Fruit fly (Drosophila melanogaster) whole organism, prepupa: ENCODE results near the gene CG44198.

ENCODE experiments used
- Blimp-1 ChIP-seq: fragments of 200-800 bp; sonication (Bioruptor generic); optimal IDR thresholded peaks from 3 replicates; lab custom pipeline; 2017; ENCODE audit warnings: missing biosample characterization, missing genetic modification characterization, mild to moderate bottlenecking, moderate library complexity, missing genetic modification reagents
- CG10631 ChIP-seq: fragments of 200-800 bp; sonication (Bioruptor generic); optimal IDR thresholded peaks from 2 replicates; lab custom pipeline; 2016; ENCODE audit warnings: missing biosample characterization, missing genetic modification characterization
- CG10669 ChIP-seq: fragments of 200-800 bp; sonication (Bioruptor generic); optimal IDR thresholded peaks from 3 replicates; lab custom pipeline; 2018; ENCODE audit warnings: missing biosample characterization, mild to moderate bottlenecking, missing genetic modification characterization, moderate library complexity
- CG11762 ChIP-seq: fragments of 200-800 bp; sonication (Bioruptor generic); optimal IDR thresholded peaks from 3 replicates; lab custom pipeline; 2016; ENCODE audit warnings: missing biosample characterization, missing genetic modification characterization; ENCODE audit not compliant: insufficient read depth
- CG11902 ChIP-seq: fragments of 200-800 bp; sonication (Bioruptor generic); optimal IDR thresholded peaks from 3 replicates; lab custom pipeline; 2016; ENCODE audit warnings: missing biosample characterization, missing genetic modification characterization
- CG1621 ChIP-seq: fragments of 200-800 bp; sonication (Bioruptor generic); optimal IDR thresholded peaks from 3 replicates; lab custom pipeline; 2018; ENCODE audit warnings: missing biosample characterization, mild to moderate bottlenecking, missing genetic modification characterization
- CG32006 ChIP-seq: fragments of 200-800 bp; sonication (Bioruptor generic); optimal IDR thresholded peaks from 3 replicates; lab custom pipeline; 2017; ENCODE audit warnings: missing biosample characterization, mild to moderate bottlenecking, missing genetic modification characterization
- CG6163 ChIP-seq: fragments of 200-800 bp; sonication (Bioruptor generic); IDR thresholded peaks from 3 replicates; pipeline ENCODE4 v1.3.6; 2022; ENCODE audit warnings: missing biosample characterization, missing genetic modification characterization
- CG6276 ChIP-seq: fragments of 200-800 bp; sonication (Bioruptor generic); optimal IDR thresholded peaks from 2 replicates; lab custom pipeline; 2017; ENCODE audit warnings: missing biosample characterization, mild to moderate bottlenecking, missing genetic modification characterization
- CG6808 ChIP-seq: fragments of 200-800 bp; sonication (Bioruptor generic); optimal IDR thresholded peaks from 3 replicates; lab custom pipeline; 2017; ENCODE audit warnings: missing biosample characterization, missing genetic modification characterization, mild to moderate bottlenecking, moderate library complexity, missing genetic modification reagents
- CG6854 ChIP-seq: fragments of 200-800 bp; sonication (Bioruptor generic); optimal IDR thresholded peaks from 2 replicates; lab custom pipeline; 2017; ENCODE audit warnings: missing biosample characterization, mild to moderate bottlenecking, missing genetic modification characterization
- CG7368 ChIP-seq: fragments of 200-800 bp; sonication (Bioruptor generic); optimal IDR thresholded peaks from 3 replicates; lab custom pipeline; 2016; ENCODE audit warnings: missing biosample characterization, missing genetic modification characterization
- CG8119 ChIP-seq: fragments of 200-800 bp; sonication (Bioruptor generic); IDR thresholded peaks from 3 replicates; pipeline ENCODE4 v1.3.6; 2022; ENCODE audit warnings: missing biosample characterization, missing genetic modification characterization
- CG8319 ChIP-seq: fragments of 200-800 bp; sonication (Bioruptor generic); optimal IDR thresholded peaks from 3 replicates; lab custom pipeline; 2016; ENCODE audit warnings: missing biosample characterization, missing genetic modification characterization
- CG9139 ChIP-seq: fragments of 200-800 bp; sonication (Bioruptor generic); optimal IDR thresholded peaks from 3 replicates; lab custom pipeline; 2017; ENCODE audit warnings: missing biosample characterization, mild to moderate bottlenecking, missing genetic modification characterization
- Eip75B ChIP-seq: fragments of 200-800 bp; sonication (Bioruptor generic); optimal IDR thresholded peaks from 3 replicates; lab custom pipeline; 2016; ENCODE audit warnings: missing biosample characterization, missing genetic modification characterization
- Eip78C ChIP-seq: fragments of 200-800 bp; sonication (Bioruptor generic); peaks from one replicate; lab custom pipeline; 2016; ENCODE audit warnings: missing biosample characterization, missing genetic modification characterization
- Eip93F ChIP-seq: fragments of 200-800 bp; sonication (Bioruptor generic); optimal IDR thresholded peaks from 2 replicates; lab custom pipeline; 2016; ENCODE audit warnings: missing biosample characterization, mild to moderate bottlenecking, missing genetic modification characterization
- Ets21C ChIP-seq: fragments of 200-800 bp; sonication (Bioruptor generic); optimal IDR thresholded peaks from 3 replicates; lab custom pipeline; 2016; ENCODE audit warnings: missing biosample characterization, missing genetic modification characterization
- Ets96B ChIP-seq: fragments of 200-800 bp; optimal IDR thresholded peaks from 2 replicates; lab custom pipeline; 2019; ENCODE audit warnings: missing biosample characterization, mild to moderate bottlenecking, missing genetic modification characterization, moderate library complexity
- Gug ChIP-seq: fragments of 200-800 bp; sonication (Bioruptor generic); IDR thresholded peaks from 2 replicates; pipeline ENCODE4 v1.3.6; 2022; ENCODE audit warnings: missing biosample characterization, missing genetic modification characterization
- Sox14 ChIP-seq: fragments of 200-800 bp; sonication (Bioruptor generic); optimal IDR thresholded peaks from 3 replicates; lab custom pipeline; 2016; ENCODE audit warnings: missing biosample characterization, missing genetic modification characterization
- Sox15 ChIP-seq: fragments of 200-800 bp; sonication (Bioruptor generic); optimal IDR thresholded peaks from 3 replicates; lab custom pipeline; 2016; ENCODE audit warnings: missing biosample characterization, missing genetic modification characterization
- achi ChIP-seq: fragments of 200-800 bp; sonication (Bioruptor generic); optimal IDR thresholded peaks from 3 replicates; lab custom pipeline; 2016; ENCODE audit warnings: missing biosample characterization, missing genetic modification characterization
- acj6 ChIP-seq: fragments of 200-800 bp; sonication (Bioruptor generic); optimal IDR thresholded peaks from 3 replicates; lab custom pipeline; 2016; ENCODE audit warnings: missing biosample characterization, missing genetic modification characterization
- eg ChIP-seq: fragments of 200-800 bp; sonication (Bioruptor generic); IDR thresholded peaks from 3 replicates; pipeline ENCODE4 v1.3.6; 2022; ENCODE audit warnings: missing biosample characterization, missing genetic modification characterization
- esn ChIP-seq: fragments of 200-800 bp; sonication (Bioruptor generic); optimal IDR thresholded peaks from 2 replicates; lab custom pipeline; 2016; ENCODE audit warnings: missing biosample characterization, mild to moderate bottlenecking, missing genetic modification characterization, moderate library complexity
- fd59A ChIP-seq: fragments of 200-800 bp; sonication (Bioruptor generic); optimal IDR thresholded peaks from 2 replicates; lab custom pipeline; 2017; ENCODE audit warnings: missing biosample characterization, mild to moderate bottlenecking, missing genetic modification characterization, missing genetic modification reagents
- fkh ChIP-seq: fragments of 200-800 bp; sonication (Bioruptor generic); optimal IDR thresholded peaks from 3 replicates; lab custom pipeline; 2017; ENCODE audit warnings: missing biosample characterization, mild to moderate bottlenecking, missing genetic modification characterization, moderate library complexity
- spab ChIP-seq: fragments of 200-800 bp; sonication (Bioruptor generic); optimal IDR thresholded peaks from 2 replicates; lab custom pipeline; 2017; ENCODE audit warnings: missing biosample characterization, mild to moderate bottlenecking, missing genetic modification characterization, missing genetic modification reagents
- ss ChIP-seq, 2 experiments: fragments of 200-800 bp; sonication (Bioruptor generic); optimal IDR thresholded peaks; 2 replicates in 1 of 2; 3 replicates in 1 of 2; lab custom pipeline; 2017 to 2018; ENCODE audit warnings: mild to moderate bottlenecking in 2 of 2, missing biosample characterization in 2 of 2, missing genetic modification characterization in 2 of 2, moderate library complexity in 1 of 2
- svp ChIP-seq: fragments of 200-800 bp; sonication (Bioruptor generic); peaks from one replicate; lab custom pipeline; 2016; ENCODE audit warnings: missing biosample characterization, missing genetic modification characterization
- vri ChIP-seq: fragments of 200-800 bp; sonication (Bioruptor generic); optimal IDR thresholded peaks from 3 replicates; lab custom pipeline; 2016; ENCODE audit warnings: missing biosample characterization, mild to moderate bottlenecking, missing genetic modification characterization

The CG44198 gene

dm6 chr2L:13083423-13084079, 35.4 kb downstream of the CG44198 start (continued):
- peak; percentile 31 for TF ChIP-seq acj6 (GFP tag; lab: Kevin White, UChicago)
- peak; percentile 78 for TF ChIP-seq Eip78C (GFP tag; lab: Kevin White, UChicago)
- TF ChIP-seq fd59A (GFP tag; lab: Kevin White, UChicago) = peak; percentile 6
- TF ChIP-seq Eip93F = no peak
- TF ChIP-seq Eip75B (GFP tag; lab: Kevin White, UChicago) = peak; percentile 32
- peak; percentile 27 for TF ChIP-seq Ets96B (tag; lab: Kevin White, UChicago)
- TF ChIP-seq Gug = no peak; the same call in 1 of the 2 replicates
- no peak for TF ChIP-seq Blimp-1 (GFP tag; lab: Kevin White, UChicago)
- TF ChIP-seq Sox15 (GFP tag; lab: Kevin White, UChicago) = no peak
- TF ChIP-seq fkh (GFP tag; lab: Kevin White, UChicago) = peak; percentile 57
- peak; percentile 10 for TF ChIP-seq spab
- no peak for TF ChIP-seq CG6808 (GFP tag; lab: Kevin White, UChicago)

- TF ChIP-seq svp (GFP tag; lab: Kevin White, UChicago) (peak; percentile 32), esn (GFP tag; lab: Kevin White, UChicago) (peak; percentile 5), CG10669 (GFP tag; lab: Kevin White, UChicago) (no peak), CG8319 (GFP tag; lab: Kevin White, UChicago) (no peak), fkh (GFP tag; lab: Kevin White, UChicago) (peak; percentile 75), vri (GFP tag; lab: Kevin White, UChicago) (peak; percentile 49)
Observed at dm6 chr2L:13082177-13082576, 36.8 kb downstream of the CG44198 start.

- TF ChIP-seq svp (GFP tag; lab: Kevin White, UChicago) (peak; percentile 58), spab (no peak)
- TF ChIP-seq, all 60 proteins: peak for 1
Observed at dm6 chr2L:13079483-13079882, 39.5 kb downstream of the CG44198 start.

- TF ChIP-seq CG6163 (GFP tag; lab: Robert Waterston, UW) (peak; percentile 44; the same call in 1 of the 3 replicates), Ets96B (tag; lab: Kevin White, UChicago) (no peak), CG32006 (GFP tag; lab: Kevin White, UChicago) (no peak), ss (GFP tag; optimal IDR thresholded peaks at IDR 0.05; lab: Kevin White, UChicago) (no peak), CG8119 (GFP tag; lab: Robert Waterston, UW) (peak; percentile 42; the same call in 2 of the 3 replicates), CG6854 (no peak), spab (no peak), eg (peak; percentile 53; the same call in 2 of the 3 replicates), CG9139 (GFP tag; lab: Kevin White, UChicago) (no peak), svp (GFP tag; lab: Kevin White, UChicago) (no peak), Sox15 (GFP tag; lab: Kevin White, UChicago) (no peak), Eip78C (GFP tag; lab: Kevin White, UChicago) (no peak), CG11902 (no peak), Ets21C (no peak), CG10631 (GFP tag; lab: Kevin White, UChicago) (peak; percentile 1), CG1621 (tag; lab: Kevin White, UChicago) (no peak), CG11762 (GFP tag; lab: Kevin White, UChicago) (no peak), CG6276 (GFP tag; lab: Kevin White, UChicago) (no peak), achi (GFP tag; lab: Kevin White, UChicago) (no peak), CG7368 (GFP tag; lab: Kevin White, UChicago) (no peak), Sox14 (GFP tag; lab: Kevin White, UChicago) (peak; percentile 19)
- TF ChIP-seq, all 60 proteins: peak for 5
Observed at dm6 chr2L:13074383-13074782, 44.6 kb downstream of the CG44198 start.
